Worm (Caenorhabditis elegans) whole organism, L3 larva: ENCODE measurements around the gene T05H4.11.
A peak's percentile ranks its signal among the peaks of the same experiment; 100 is the strongest.

Source experiments
- R02D3.7 ChIP-seq: fragments of 150-350 bp; optimal IDR thresholded peaks from 2 replicates; lab custom pipeline; 2014; ENCODE audit warnings: missing biosample characterization, missing genetic modification characterization
- ZK546.5 ChIP-seq: sonication (generic microtip); optimal IDR thresholded peaks from 2 replicates; lab custom pipeline; 2017; ENCODE audit warnings: missing biosample characterization, missing genetic modification characterization
- aly-2 ChIP-seq: fragments of 150-350 bp; optimal IDR thresholded peaks from 2 replicates; lab custom pipeline; 2014; ENCODE audit warnings: missing biosample characterization, missing genetic modification characterization
- ceh-16 ChIP-seq: sonication (generic microtip); optimal IDR thresholded peaks from 2 replicates; lab custom pipeline; 2017; ENCODE audit warnings: missing biosample characterization, missing genetic modification characterization
- ceh-28 ChIP-seq: fragments of 150-350 bp; optimal IDR thresholded peaks from 2 replicates; lab custom pipeline; 2014; ENCODE audit warnings: missing biosample characterization, missing genetic modification reagents, missing genetic modification characterization
- ceh-82 ChIP-seq: fragments of 150-350 bp; optimal IDR thresholded peaks from 2 replicates; lab custom pipeline; 2014; ENCODE audit warnings: missing biosample characterization, missing genetic modification characterization
- ceh-9 ChIP-seq: sonication (generic microtip); optimal IDR thresholded peaks from 2 replicates; lab custom pipeline; 2018; ENCODE audit warnings: missing biosample characterization, missing genetic modification characterization
- daf-12 ChIP-seq: fragments of 150-350 bp; optimal IDR thresholded peaks from 2 replicates; lab custom pipeline; 2014; ENCODE audit warnings: missing biosample characterization, missing genetic modification reagents, missing genetic modification characterization
- elt-2 ChIP-seq: sonication (generic microtip); optimal IDR thresholded peaks from 2 replicates; lab custom pipeline; 2016; ENCODE audit warnings: missing genetic modification reagents, mild to moderate bottlenecking, missing genetic modification characterization, missing compliant biosample characterization
- elt-3 ChIP-seq, 3 experiments: fragments of 150-350 bp in 1 of 3; sonication (generic microtip) in 2 of 3; optimal IDR thresholded peaks; 2 replicates in 2 of 3; 4 replicates in 1 of 3; lab custom pipeline; 2014 to 2017; ENCODE audit warnings: missing biosample characterization in 3 of 3, missing genetic modification characterization in 3 of 3
- eor-1 ChIP-seq, 2 experiments: fragments of 150-350 bp; optimal IDR thresholded peaks; 2 replicates each; lab custom pipeline; 2014 to 2018; ENCODE audit warnings: missing biosample characterization in 2 of 2, missing genetic modification characterization in 2 of 2
- fkh-10 ChIP-seq: sonication (generic microtip); optimal IDR thresholded peaks from 2 replicates; lab custom pipeline; 2017; ENCODE audit warnings: missing biosample characterization, missing genetic modification reagents, missing genetic modification characterization
- fkh-2 ChIP-seq: fragments of 150-350 bp; optimal IDR thresholded peaks from 2 replicates; lab custom pipeline; 2014; ENCODE audit warnings: missing biosample characterization, missing genetic modification reagents, missing genetic modification characterization
- fos-1 ChIP-seq: fragments of 150-350 bp; optimal IDR thresholded peaks from 2 replicates; lab custom pipeline; 2014; ENCODE audit warnings: missing biosample characterization, missing genetic modification characterization
- lin-39 ChIP-seq: fragments of 150-350 bp; optimal IDR thresholded peaks from 2 replicates; lab custom pipeline; 2018; ENCODE audit warnings: missing biosample characterization, missing genetic modification reagents, missing genetic modification characterization
- mdl-1 ChIP-seq: fragments of 150-350 bp; optimal IDR thresholded peaks from 2 replicates; lab custom pipeline; 2014; ENCODE audit warnings: missing biosample characterization, missing genetic modification characterization
- nhr-11 ChIP-seq: fragments of 150-350 bp; optimal IDR thresholded peaks from 2 replicates; lab custom pipeline; 2014; ENCODE audit warnings: missing biosample characterization, missing genetic modification characterization
- nhr-12 ChIP-seq: fragments of 150-350 bp; optimal IDR thresholded peaks from 2 replicates; lab custom pipeline; 2014; ENCODE audit warnings: missing biosample characterization, missing genetic modification characterization
- nhr-23 ChIP-seq: fragments of 150-350 bp; optimal IDR thresholded peaks from 2 replicates; lab custom pipeline; 2014; ENCODE audit warnings: missing biosample characterization, missing genetic modification reagents, missing genetic modification characterization
- nhr-237 ChIP-seq: fragments of 150-350 bp; optimal IDR thresholded peaks from 2 replicates; lab custom pipeline; 2014; ENCODE audit warnings: missing biosample characterization, missing genetic modification characterization
- nhr-28 ChIP-seq: fragments of 150-350 bp; optimal IDR thresholded peaks from 2 replicates; lab custom pipeline; 2014; ENCODE audit warnings: missing biosample characterization, missing genetic modification characterization
- pha-4 ChIP-seq: fragments of 150-350 bp; optimal IDR thresholded peaks from 2 replicates; lab custom pipeline; 2014; ENCODE audit warnings: missing biosample characterization, missing genetic modification reagents, missing genetic modification characterization
- pqm-1 ChIP-seq: fragments of 150-350 bp; optimal IDR thresholded peaks from 2 replicates; lab custom pipeline; 2017; ENCODE audit warnings: missing biosample characterization, missing genetic modification characterization, inconsistent platforms
- zag-1 ChIP-seq: fragments of 150-350 bp; optimal IDR thresholded peaks from 2 replicates; lab custom pipeline; 2014; ENCODE audit warnings: missing biosample characterization, missing genetic modification characterization
- ztf-11 ChIP-seq: fragments of 150-350 bp; optimal IDR thresholded peaks from 2 replicates; lab custom pipeline; 2014; ENCODE audit warnings: missing biosample characterization, missing genetic modification characterization

T05H4.11 gene

DNA sequence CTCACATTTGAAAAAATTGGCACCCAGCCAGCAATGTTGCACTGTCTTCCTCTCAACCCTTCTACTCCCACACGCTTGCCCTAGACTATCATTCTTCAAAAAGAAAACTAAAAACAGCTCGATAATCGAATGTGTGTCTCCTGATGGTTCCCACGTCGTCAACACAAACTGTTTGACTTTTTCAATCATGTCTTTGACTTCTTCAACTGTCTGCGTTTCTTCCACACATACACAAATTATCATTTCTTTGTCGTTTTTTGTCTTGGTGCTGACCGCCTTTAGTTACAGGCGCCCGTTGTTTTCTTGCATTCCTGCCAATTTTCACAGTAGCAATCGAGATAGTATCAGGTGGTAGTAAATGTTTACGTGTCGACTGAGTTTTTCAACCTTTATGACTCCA, 36.5 kb upstream of the T05H4.11 start:
- no peak for TF ChIP-seq fkh-10 (GFP tag; lab: Kevin White, UChicago)
- TF ChIP-seq aly-2 = no peak
- no peak for TF ChIP-seq nhr-23
- TF ChIP-seq ztf-11 (tag; lab: Kevin White, UChicago) = no peak
- TF ChIP-seq ceh-82 = no peak
- TF ChIP-seq pqm-1 (tag; lab: Kevin White, UChicago) = no peak
- TF ChIP-seq zag-1 (tag; lab: Kevin White, UChicago) = no peak
- TF ChIP-seq pha-4 (tag; lab: Kevin White, UChicago) = peak; percentile 14
- no peak for TF ChIP-seq lin-39 (tag; lab: Kevin White, UChicago)
- TF ChIP-seq elt-3 (tag; optimal IDR thresholded peaks at IDR 0.05; lab: Kevin White, UChicago) = no peak
- TF ChIP-seq elt-2 (tag; lab: Kevin White, UChicago) = peak; percentile 63

DNA sequence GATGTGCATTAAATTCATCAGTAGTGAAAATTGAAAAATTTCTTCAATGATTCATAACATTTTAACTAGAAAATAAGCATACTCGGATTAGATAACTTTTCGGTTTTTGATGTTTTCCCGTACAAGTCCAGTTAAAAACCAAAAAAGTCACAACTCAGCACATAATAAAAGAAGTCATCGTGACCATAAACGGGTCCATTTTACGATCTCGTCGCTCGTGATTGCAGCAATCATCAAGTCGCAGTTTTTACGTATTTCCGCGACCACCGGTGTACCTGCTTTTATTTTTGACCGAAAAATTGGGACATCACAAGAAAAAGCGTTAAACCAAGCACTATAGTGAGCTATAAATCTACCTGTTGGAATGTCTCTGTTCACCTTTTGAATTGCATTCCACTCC, 35.2 kb upstream of the T05H4.11 start:
- TF ChIP-seq nhr-237 (tag; lab: Kevin White, UChicago) (no peak), nhr-12 (tag; lab: Kevin White, UChicago) (no peak), ceh-16 (tag; lab: Kevin White, UChicago) (no peak), zag-1 (tag; lab: Kevin White, UChicago) (no peak), elt-2 (tag; lab: Kevin White, UChicago) (peak; percentile 15), pqm-1 (tag; lab: Kevin White, UChicago) (peak; percentile 3), fkh-10 (GFP tag; lab: Kevin White, UChicago) (no peak), pha-4 (tag; lab: Kevin White, UChicago) (no peak), lin-39 (tag; lab: Kevin White, UChicago) (no peak)

- peak; percentile 3 for TF ChIP-seq nhr-23
- TF ChIP-seq lin-39 (tag; lab: Kevin White, UChicago) = no peak
- TF ChIP-seq, all 47 proteins: peak for 1
These were observed 32.4 kb upstream of the T05H4.11 start for ce11 chrV:6458302-6458998.

ce11 chrV:6456903-6457302, 30.8 kb upstream of the T05H4.11 start:
- TF ChIP-seq mdl-1 (tag; lab: Kevin White, UChicago) (no peak), nhr-11 (tag; lab: Kevin White, UChicago) (no peak), fkh-2 (tag; lab: Kevin White, UChicago) (no peak), zag-1 (tag; lab: Kevin White, UChicago) (no peak), nhr-237 (tag; lab: Kevin White, UChicago) (no peak), fos-1 (tag; lab: Kevin White, UChicago) (no peak), ZK546.5 (tag; lab: Kevin White, UChicago) (no peak), eor-1 (tag; optimal IDR thresholded peaks at IDR 0.05; lab: Kevin White, UChicago) (no peak), ceh-28 (no peak), elt-3 (tag; optimal IDR thresholded peaks at IDR 0.05; lab: Kevin White, UChicago) (no peak)
- TF ChIP-seq, all 47 proteins: peak for 0

DNA sequence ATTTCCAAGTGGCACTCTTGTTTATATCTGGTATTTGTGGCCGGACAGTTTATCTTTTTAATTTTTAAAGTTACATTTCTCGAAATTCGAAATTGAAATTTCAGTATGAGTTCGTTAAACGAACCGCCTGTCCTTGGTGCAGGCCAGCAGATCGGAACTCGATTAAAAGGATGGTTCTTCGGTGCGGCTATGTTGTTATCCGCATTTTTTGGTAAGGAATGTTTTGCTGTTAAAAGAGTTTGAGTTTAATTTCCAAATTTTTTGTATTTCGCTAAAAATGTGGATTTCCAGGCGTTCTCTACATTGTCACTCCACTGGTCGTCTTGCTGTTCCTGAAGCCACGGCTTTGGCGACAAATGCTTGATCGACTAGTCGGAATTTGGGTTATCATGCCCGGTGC, 27.1 kb upstream of the T05H4.11 start, which contains the start of gene acl-9:
TSS of gene acl-9 (plus strand) at position 105 of the 400 bp plus-strand sequence.
- no peak for TF ChIP-seq ceh-9 (tag; lab: Kevin White, UChicago)

- TF ChIP-seq pqm-1 (tag; lab: Kevin White, UChicago) (no peak), mdl-1 (tag; lab: Kevin White, UChicago) (no peak), elt-3 (tag; optimal IDR thresholded peaks at IDR 0.05; lab: Kevin White, UChicago) (no peak), aly-2 (no peak), nhr-28 (tag; lab: Kevin White, UChicago) (no peak), elt-2 (tag; lab: Kevin White, UChicago) (peak; percentile 73), pha-4 (tag; lab: Kevin White, UChicago) (peak; percentile 86), fkh-2 (tag; lab: Kevin White, UChicago) (no peak), daf-12 (tag; lab: Kevin White, UChicago) (no peak), R02D3.7 (tag; lab: Kevin White, UChicago) (no peak), eor-1 (tag; optimal IDR thresholded peaks at IDR 0.05; lab: Kevin White, UChicago) (no peak)
- TF ChIP-seq, all 47 proteins: peak for 2
These were observed 24.3 kb upstream of the T05H4.11 start, which contains the start of gene acl-8 for ce11 chrV:6450129-6451011. Gene acl-8 (plus strand): TSS chrV:6450870.
